Fruit fly (Drosophila melanogaster) whole organism, embryonic: ENCODE data around the gene CG6465.
A peak's percentile ranks its signal among the peaks of the same experiment; 100 is the strongest.

Experiments
- Atf6 ChIP-seq: fragments of 200-800 bp; sonication (Bioruptor generic); IDR thresholded peaks from 2 replicates; pipeline ENCODE4 v1.3.6; 2022; ENCODE audit warnings: missing biosample characterization, missing genetic modification characterization
- B-H1 ChIP-seq: fragments of 200-800 bp; sonication (Bioruptor generic); IDR thresholded peaks from 3 replicates; pipeline ENCODE4 v1.3.6; 2022; ENCODE audit warnings: missing biosample characterization, missing genetic modification characterization
- CG10267 ChIP-seq: fragments of 200-800 bp; sonication (Bioruptor generic); optimal IDR thresholded peaks from 2 replicates; lab custom pipeline; 2018; ENCODE audit warnings: missing biosample characterization, mild to moderate bottlenecking, missing genetic modification characterization, moderate library complexity
- CG10565 ChIP-seq: fragments of 200-800 bp; sonication (Bioruptor generic); optimal IDR thresholded peaks from 3 replicates; lab custom pipeline; 2016; ENCODE audit warnings: missing biosample characterization, mild to moderate bottlenecking, missing genetic modification characterization
- CG11456 ChIP-seq: fragments of 200-800 bp; sonication (Bioruptor generic); IDR thresholded peaks from 3 replicates; pipeline ENCODE4 v1.3.6; 2022; ENCODE audit warnings: missing biosample characterization, missing genetic modification characterization
- CG17361 ChIP-seq: fragments of 200-800 bp; sonication (Bioruptor generic); IDR thresholded peaks from 3 replicates; pipeline ENCODE4 v1.3.6; 2022; ENCODE audit warnings: missing biosample characterization, missing genetic modification characterization
- CG18599 ChIP-seq: fragments of 200-800 bp; sonication (Bioruptor generic); optimal IDR thresholded peaks from 3 replicates; lab custom pipeline; 2017; ENCODE audit warnings: missing biosample characterization, missing genetic modification characterization, mild to moderate bottlenecking, moderate library complexity, missing genetic modification reagents
- CG18619 ChIP-seq: fragments of 200-800 bp; sonication (Bioruptor generic); optimal IDR thresholded peaks from 3 replicates; lab custom pipeline; 2017; ENCODE audit warnings: missing biosample characterization, mild to moderate bottlenecking, missing genetic modification characterization
- CG2202 ChIP-seq: fragments of 200-800 bp; sonication (Bioruptor generic); optimal IDR thresholded peaks from 2 replicates; lab custom pipeline; 2018; ENCODE audit warnings: missing biosample characterization, mild to moderate bottlenecking, missing genetic modification characterization
- CG30403 ChIP-seq: fragments of 200-800 bp; sonication (Bioruptor generic); optimal IDR thresholded peaks from 3 replicates; lab custom pipeline; 2016; ENCODE audit warnings: missing biosample characterization, missing genetic modification characterization
- CG6654 ChIP-seq: fragments of 200-800 bp; sonication (Bioruptor generic); optimal IDR thresholded peaks from 2 replicates; lab custom pipeline; 2017; ENCODE audit warnings: missing biosample characterization, mild to moderate bottlenecking, missing genetic modification characterization
- CG7556 ChIP-seq: fragments of 200-800 bp; sonication (Bioruptor generic); optimal IDR thresholded peaks from 2 replicates; lab custom pipeline; 2017; ENCODE audit warnings: missing biosample characterization, mild to moderate bottlenecking, missing genetic modification characterization
- CG8290 ChIP-seq, 3 experiments: fragments of 200-800 bp; sonication (Bioruptor generic); optimal IDR thresholded peaks; 2 replicates each; lab custom pipeline; 2016 to 2019; ENCODE audit warnings: missing biosample characterization in 3 of 3, missing genetic modification characterization in 3 of 3, mild to moderate bottlenecking in 2 of 3, moderate library complexity in 1 of 3
- CG9797 ChIP-seq: fragments of 200-800 bp; sonication (Bioruptor generic); optimal IDR thresholded peaks from 3 replicates; lab custom pipeline; 2018; ENCODE audit warnings: missing biosample characterization, mild to moderate bottlenecking, missing genetic modification characterization
- CkIIα-i1 ChIP-seq: fragments of 200-800 bp; sonication (Bioruptor generic); IDR thresholded peaks from 2 replicates; pipeline ENCODE4 v1.3.6; 2022; ENCODE audit warnings: missing biosample characterization, missing genetic modification characterization
- CrebB ChIP-seq: fragments of 200-800 bp; sonication (Bioruptor generic); optimal IDR thresholded peaks from 3 replicates; lab custom pipeline; 2018; ENCODE audit warnings: missing biosample characterization, mild to moderate bottlenecking, missing genetic modification characterization
- Dp ChIP-seq: fragments of 200-800 bp; sonication (Bioruptor generic); optimal IDR thresholded peaks from 2 replicates; lab custom pipeline; 2018; ENCODE audit warnings: missing biosample characterization, mild to moderate bottlenecking, missing genetic modification characterization, moderate library complexity
- Ets65A ChIP-seq: fragments of 200-800 bp; sonication (Bioruptor generic); peaks from one replicate; lab custom pipeline; 2016; ENCODE audit warnings: missing biosample characterization, missing genetic modification characterization
- Gsc ChIP-seq: fragments of 200-800 bp; sonication (Bioruptor generic); IDR thresholded peaks from 2 replicates; pipeline ENCODE4 v1.3.6; 2022; ENCODE audit warnings: missing biosample characterization, missing genetic modification characterization
- Hey ChIP-seq: fragments of 200-800 bp; sonication (Bioruptor generic); optimal IDR thresholded peaks from 3 replicates; lab custom pipeline; 2018; ENCODE audit warnings: missing biosample characterization, mild to moderate bottlenecking, missing genetic modification characterization
- Hsf ChIP-seq: fragments of 200-800 bp; sonication (Bioruptor generic); optimal IDR thresholded peaks from 3 replicates; lab custom pipeline; 2016; ENCODE audit warnings: missing biosample characterization, missing genetic modification characterization
- Kr ChIP-seq: fragments of 200-800 bp; sonication (Bioruptor generic); optimal IDR thresholded peaks from 2 replicates; lab custom pipeline; 2017; ENCODE audit warnings: missing biosample characterization, mild to moderate bottlenecking, missing genetic modification characterization
- Mad ChIP-seq: fragments of 200-800 bp; sonication (Bioruptor generic); optimal IDR thresholded peaks from 2 replicates; lab custom pipeline; 2016; ENCODE audit warnings: missing biosample characterization, missing genetic modification characterization
- Med ChIP-seq: fragments of 200-800 bp; sonication (Bioruptor generic); peaks from one replicate; lab custom pipeline; 2016; ENCODE audit warnings: missing biosample characterization, missing genetic modification characterization, mild to moderate bottlenecking, inconsistent platforms, moderate library complexity
- Myb ChIP-seq: fragments of 200-800 bp; sonication (Bioruptor generic); optimal IDR thresholded peaks from 2 replicates; lab custom pipeline; 2016; ENCODE audit warnings: missing biosample characterization, missing genetic modification characterization
- NFAT ChIP-seq: fragments of 200-800 bp; sonication (Bioruptor generic); IDR thresholded peaks from 2 replicates; pipeline ENCODE4 v1.3.6; 2022; ENCODE audit warnings: missing biosample characterization, missing genetic modification characterization
- Nf-YB ChIP-seq: fragments of 200-800 bp; sonication (Bioruptor generic); optimal IDR thresholded peaks from 3 replicates; lab custom pipeline; 2019; ENCODE audit warnings: missing biosample characterization, mild to moderate bottlenecking, missing genetic modification characterization, moderate library complexity
- Optix ChIP-seq: fragments of 200-800 bp; sonication (Bioruptor generic); IDR thresholded peaks from 3 replicates; pipeline ENCODE4 v1.3.6; 2022; ENCODE audit warnings: missing biosample characterization, missing genetic modification characterization
- Ptx1 ChIP-seq: fragments of 200-800 bp; sonication (Bioruptor generic); IDR thresholded peaks from 2 replicates; pipeline ENCODE4 v1.3.6; 2022; ENCODE audit warnings: missing biosample characterization, missing genetic modification characterization
- Ravus ChIP-seq: fragments of 200-800 bp; sonication (Bioruptor generic); IDR thresholded peaks from 2 replicates; pipeline ENCODE4 v1.3.6; 2022; ENCODE audit warnings: missing biosample characterization, missing genetic modification characterization
- Rfx ChIP-seq: fragments of 200-800 bp; sonication (Bioruptor generic); IDR thresholded peaks from 2 replicates; pipeline ENCODE4 v1.3.6; 2022; ENCODE audit warnings: missing biosample characterization, missing genetic modification characterization
- Tbp ChIP-seq: fragments of >200 bp; optimal IDR thresholded peaks from 2 replicates; lab custom pipeline; 2018; ENCODE audit warnings: missing biosample characterization, missing genetic modification characterization
- Trl ChIP-seq, 3 experiments: fragments of >200 bp in 2 of 3; fragments of 200-800 bp in 1 of 3; sonication (Bioruptor generic) in 1 of 3; optimal IDR thresholded peaks; 2 replicates in 1 of 3; 3 replicates in 2 of 3; lab custom pipeline; 2016 to 2017; ENCODE audit warnings: missing biosample characterization in 1 of 3, missing genetic modification characterization in 1 of 3
- Usf ChIP-seq: fragments of 200-800 bp; sonication (Bioruptor generic); optimal IDR thresholded peaks from 2 replicates; lab custom pipeline; 2017; ENCODE audit warnings: missing genotype, missing biosample characterization, missing genetic modification characterization
- Xbp1 ChIP-seq: fragments of 200-800 bp; sonication (Bioruptor generic); optimal IDR thresholded peaks from 3 replicates; lab custom pipeline; 2016; ENCODE audit warnings: missing biosample characterization, mild to moderate bottlenecking, missing genetic modification characterization
- ac ChIP-seq: fragments of 200-800 bp; sonication (Bioruptor generic); optimal IDR thresholded peaks from 3 replicates; lab custom pipeline; 2017; ENCODE audit warnings: missing biosample characterization, mild to moderate bottlenecking, missing genetic modification characterization
- aop ChIP-seq: fragments of 200-800 bp; sonication (Bioruptor generic); IDR thresholded peaks from 2 replicates; pipeline ENCODE4 v1.3.6; 2022; ENCODE audit warnings: missing biosample characterization, missing genetic modification characterization
- bcd ChIP-seq: fragments of 200-800 bp; sonication (Bioruptor generic); optimal IDR thresholded peaks from 2 replicates; lab custom pipeline; 2017; ENCODE audit warnings: missing biosample characterization, mild to moderate bottlenecking, missing genetic modification characterization
- caup ChIP-seq: fragments of 200-800 bp; sonication (Bioruptor generic); optimal IDR thresholded peaks from 3 replicates; lab custom pipeline; 2017; ENCODE audit warnings: missing biosample characterization, mild to moderate bottlenecking, missing genetic modification characterization, moderate library complexity; ENCODE audit not compliant: severe bottlenecking
- dati ChIP-seq: fragments of 200-800 bp; sonication (Bioruptor generic); IDR thresholded peaks from 2 replicates; pipeline ENCODE4 v1.3.6; 2022; ENCODE audit warnings: missing biosample characterization, missing genetic modification characterization
- disco-r ChIP-seq: fragments of 200-800 bp; sonication (Bioruptor generic); optimal IDR thresholded peaks from 2 replicates; lab custom pipeline; 2016; ENCODE audit warnings: missing biosample characterization, missing genetic modification characterization
- lmd ChIP-seq: fragments of 200-800 bp; sonication (Bioruptor generic); IDR thresholded peaks from 2 replicates; pipeline ENCODE4 v1.3.6; 2022; ENCODE audit warnings: missing biosample characterization, missing genetic modification characterization
- nmo ChIP-seq: fragments of 200-800 bp; sonication (Bioruptor generic); optimal IDR thresholded peaks from 2 replicates; lab custom pipeline; 2018; ENCODE audit warnings: missing biosample characterization, mild to moderate bottlenecking, missing genetic modification characterization, moderate library complexity
- peb ChIP-seq: fragments of 200-800 bp; sonication (Bioruptor generic); IDR thresholded peaks from 2 replicates; pipeline ENCODE4 v1.3.6; 2022; ENCODE audit warnings: missing biosample characterization, missing genetic modification characterization
- pita ChIP-seq: fragments of 200-800 bp; sonication (Bioruptor generic); optimal IDR thresholded peaks from 2 replicates; lab custom pipeline; 2017; ENCODE audit warnings: missing biosample characterization, mild to moderate bottlenecking, missing genetic modification characterization
- pros ChIP-seq: fragments of 200-800 bp; sonication (Bioruptor generic); optimal IDR thresholded peaks from 3 replicates; lab custom pipeline; 2019; ENCODE audit warnings: missing biosample characterization, mild to moderate bottlenecking, missing genetic modification characterization, moderate library complexity
- seq ChIP-seq: fragments of 200-800 bp; sonication (Bioruptor generic); IDR thresholded peaks from 2 replicates; pipeline ENCODE4 v1.3.6; 2022; ENCODE audit warnings: missing biosample characterization, missing genetic modification characterization
- slou ChIP-seq: fragments of 200-800 bp; sonication (Bioruptor generic); optimal IDR thresholded peaks from 3 replicates; lab custom pipeline; 2016; ENCODE audit warnings: missing biosample characterization, missing genetic modification characterization
- sob ChIP-seq: fragments of 200-800 bp; sonication (Bioruptor generic); IDR thresholded peaks from 2 replicates; pipeline ENCODE4 v1.3.6; 2022; ENCODE audit warnings: missing biosample characterization, missing genetic modification characterization
- trem ChIP-seq: fragments of 200-800 bp; optimal IDR thresholded peaks from 3 replicates; lab custom pipeline; 2019; ENCODE audit warnings: missing biosample characterization, mild to moderate bottlenecking, missing genetic modification characterization, moderate library complexity
- usp ChIP-seq: fragments of >200 bp; optimal IDR thresholded peaks from 2 replicates; lab custom pipeline; 2017; ENCODE audit warnings: missing biosample characterization, missing genetic modification characterization

The CG6465 gene

dm6 chr3R:10677245-10677902 is at the start of gene CG6465 (continued):
- TF ChIP-seq CG18619 (GFP tag; lab: Kevin White, UChicago) (no peak), ac (GFP tag; lab: Kevin White, UChicago) (no peak), disco-r (GFP tag; lab: Kevin White, UChicago) (no peak), trem (tag; lab: Kevin White, UChicago) (peak; percentile 21), Gsc (GFP tag; lab: Robert Waterston, UW) (no peak), Rfx (peak; percentile 58), Optix (GFP tag; lab: Robert Waterston, UW) (no peak), lmd (GFP tag; lab: Robert Waterston, UW) (peak; percentile 17; the same call in 1 of the 2 replicates), NFAT (no peak), Kr (no peak), B-H1 (GFP tag; lab: Robert Waterston, UW) (no peak), CG10267 (tag; lab: Kevin White, UChicago) (peak; percentile 17), CkIIα-i1 (GFP tag; lab: Robert Waterston, UW) (no peak), caup (GFP tag; lab: Kevin White, UChicago) (peak; percentile 19), Xbp1 (GFP tag; lab: Kevin White, UChicago) (no peak), CG8290 (GFP tag; optimal IDR thresholded peaks at IDR 0.05; lab: Kevin White, UChicago) (peak; percentile 39), CG8290 (tag; optimal IDR thresholded peaks at IDR 0.05; lab: Kevin White, UChicago) (peak; percentile 56 to 76), peb (no peak), slou (GFP tag; lab: Kevin White, UChicago) (no peak), Ptx1 (GFP tag; lab: Robert Waterston, UW) (peak; percentile 54), pita (GFP tag; lab: Kevin White, UChicago) (peak; percentile 71), Nf-YB (GFP tag; lab: Kevin White, UChicago) (peak; percentile 10), CG17361 (GFP tag; lab: Robert Waterston, UW) (peak; percentile 39; the same call in 1 of the 3 replicates), Hey (tag; lab: Kevin White, UChicago) (no peak), CG10565 (GFP tag; lab: Kevin White, UChicago) (no peak), Hsf (GFP tag; lab: Kevin White, UChicago) (no peak), seq (no peak), bcd (peak; percentile 2), pros (GFP tag; lab: Kevin White, UChicago) (peak; percentile 47), CG2202 (no peak), Ets65A (GFP tag; lab: Kevin White, UChicago) (peak; percentile 73), Dp (GFP tag; lab: Kevin White, UChicago) (peak; percentile 48), CG30403 (no peak), aop (no peak), CG7556 (GFP tag; lab: Kevin White, UChicago) (no peak), dati (GFP tag; lab: Robert Waterston, UW) (no peak), Tbp (GFP tag; lab: Kevin White, UChicago) (no peak), Myb (GFP tag; lab: Kevin White, UChicago) (peak; percentile 84), sob (no peak; the same call in 1 of the 2 replicates), usp (no peak), Ravus (GFP tag; lab: Robert Waterston, UW) (no peak), nmo (GFP tag; lab: Kevin White, UChicago) (peak; percentile 35), Atf6 (GFP tag; lab: Robert Waterston, UW) (no peak), CG9797 (GFP tag; lab: Kevin White, UChicago) (no peak), CrebB (no peak), Trl (optimal IDR thresholded peaks at IDR 0.05; lab: Kevin White, UChicago) (no peak), Trl (GFP tag; optimal IDR thresholded peaks at IDR 0.05; lab: Kevin White, UChicago) (no peak), Usf (GFP tag; lab: Kevin White, UChicago) (no peak), Mad (GFP tag; lab: Kevin White, UChicago) (no peak), Med (GFP tag; lab: Kevin White, UChicago) (peak; percentile 88), CG18599 (peak; percentile 38), CG11456 (no peak), CG6654 (no peak)
